Worm (Caenorhabditis elegans): Measurements from ENCODE around the gene F31D5.1.

ce11 chrII:4194127-4194526 lies 25.0 kb upstream of the F31D5.1 start, which contains the start of gene mth-2:
- TF ChIP-seq nhr-11 (tag; optimal IDR thresholded peaks at IDR 0.05) (no peak), ama-1 (optimal IDR thresholded peaks at IDR 0.05) (no peak), unc-62 (GFP tag; optimal IDR thresholded peaks at IDR 0.05) (no peak), unc-130 (tag; optimal IDR thresholded peaks at IDR 0.05) (no peak), blmp-1 (tag; optimal IDR thresholded peaks at IDR 0.05) (no peak), lin-39 (tag; optimal IDR thresholded peaks at IDR 0.05) (no peak), tlp-1 (tag; optimal IDR thresholded peaks at IDR 0.05) (no peak), snpc-4 (tag; optimal IDR thresholded peaks at IDR 0.05) (no peak), jun-1 (tag; optimal IDR thresholded peaks at IDR 0.05) (no peak), nhr-90 (tag; optimal IDR thresholded peaks at IDR 0.05; ENCODE audit: poor library complexity) (no peak)

All from whole organism, L1 larva.